Worm (Caenorhabditis elegans): ENCODE data around the gene kin-19.

kin-19 gene

ce11 chrIII:4090773-4091172, 4.3 kb upstream of the kin-19 start, which contains the start of gene C03C10.2:
Gene C03C10.2 (plus strand): TSS chrIII:4091073.
- TF ChIP-seq nhr-41 (GFP tag; IDR thresholded peaks at IDR 0.05) (no peak), spr-3 (GFP tag; optimal IDR thresholded peaks at IDR 0.05) (no peak), sdz-12 (GFP tag; optimal IDR thresholded peaks at IDR 0.05) (no peak), pqm-1 (tag; optimal IDR thresholded peaks at IDR 0.05) (no peak), daf-16 (GFP tag; optimal IDR thresholded peaks at IDR 0.05) (no peak), daf-16 (tag; optimal IDR thresholded peaks at IDR 0.05) (no peak), lin-15B (tag; optimal IDR thresholded peaks at IDR 0.05) (no peak), nhr-76 (tag; optimal IDR thresholded peaks at IDR 0.05) (no peak), ces-1 (GFP tag; optimal IDR thresholded peaks at IDR 0.05) (no peak), ZK337.2 (GFP tag; IDR thresholded peaks at IDR 0.05) (no peak), lin-39 (tag; optimal IDR thresholded peaks at IDR 0.05) (no peak), nhr-111 (GFP tag; optimal IDR thresholded peaks at IDR 0.05) (no peak), spr-1 (tag; optimal IDR thresholded peaks at IDR 0.05) (no peak), T26A8.4 (GFP tag; IDR thresholded peaks at IDR 0.05) (no peak), lir-3 (tag; optimal IDR thresholded peaks at IDR 0.05) (no peak), attf-4 (tag; optimal IDR thresholded peaks at IDR 0.05) (no peak), jun-1 (tag; optimal IDR thresholded peaks at IDR 0.05) (no peak), dve-1 (tag; optimal IDR thresholded peaks at IDR 0.05; ENCODE audit: insufficient read depth) (no peak)

DNA sequence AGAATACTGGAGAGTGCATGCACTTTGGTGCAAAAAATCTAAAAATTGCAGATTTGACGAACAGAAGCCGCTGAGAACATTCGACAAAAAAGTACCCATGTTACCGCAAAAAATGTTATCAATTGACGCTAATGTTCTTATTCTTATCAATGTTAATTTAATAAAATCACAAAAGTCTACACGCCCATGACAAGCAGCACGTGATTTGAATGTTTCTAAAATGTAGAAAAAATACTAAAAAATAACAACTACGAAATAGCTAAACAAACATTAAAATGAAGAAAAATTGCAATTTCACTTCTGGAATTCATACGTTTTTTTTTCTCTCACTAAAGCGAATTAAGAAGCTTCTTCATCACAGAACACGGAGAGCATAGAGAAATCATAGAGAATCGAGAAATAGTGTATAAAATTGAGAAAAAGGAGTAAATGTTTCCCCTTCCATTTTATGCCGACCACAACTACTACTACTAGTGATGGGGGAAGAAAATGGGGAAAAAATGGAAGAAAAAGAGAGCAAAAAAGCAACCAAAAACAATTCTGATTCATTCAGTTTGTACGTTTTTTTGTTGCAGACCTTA, 2.0 kb upstream of the kin-19 start:
- no peak for TF ChIP-seq F37D6.2 (tag; optimal IDR thresholded peaks at IDR 0.05)
- no peak for TF ChIP-seq nhr-25 (tag; optimal IDR thresholded peaks at IDR 0.05; ENCODE audit: borderline replicate concordance, insufficient read depth)
- no peak for TF ChIP-seq ceh-44 (GFP tag; IDR thresholded peaks at IDR 0.05)
- TF ChIP-seq gei-8 (GFP tag; optimal IDR thresholded peaks at IDR 0.05) = no peak
- TF ChIP-seq dmd-6 (GFP tag; IDR thresholded peaks at IDR 0.05) = peak; percentile 26; the same call in 1 of the 2 replicates
- peak; percentile 35 for TF ChIP-seq hlh-30 (tag; optimal IDR thresholded peaks at IDR 0.05; ENCODE audit: insufficient read depth)
- peak in 1 of 2 experiments; percentile 9 for TF ChIP-seq hif-1 (tag; optimal IDR thresholded peaks at IDR 0.05)
- no peak for TF ChIP-seq spr-1 (tag; optimal IDR thresholded peaks at IDR 0.05)
- TF ChIP-seq zip-2 (tag; optimal IDR thresholded peaks at IDR 0.05) = no peak
- TF ChIP-seq zfp-3 (GFP tag; conservative IDR thresholded peaks at IDR 0.05) = no peak
- TF ChIP-seq nhr-48 (tag; optimal IDR thresholded peaks at IDR 0.05) = no peak
- peak in 1 of 2 experiments; percentile 69 for TF ChIP-seq lsy-2 (tag; optimal IDR thresholded peaks at IDR 0.05)
- TF ChIP-seq dpl-1 (GFP tag; optimal IDR thresholded peaks at IDR 0.05) = no peak
- TF ChIP-seq snpc-1.2 (GFP tag; IDR thresholded peaks at IDR 0.05) = no peak
- TF ChIP-seq dve-1 (tag; optimal IDR thresholded peaks at IDR 0.05; ENCODE audit: insufficient read depth) = peak; percentile 54
- TF ChIP-seq php-3 (GFP tag; IDR thresholded peaks at IDR 0.05) = 0 out of 2 replicates have a peak, but pooled peaks have one; percentile 17
- TF ChIP-seq T26A8.4 (GFP tag; IDR thresholded peaks at IDR 0.05) = no peak
- TF ChIP-seq jun-1 (tag; optimal IDR thresholded peaks at IDR 0.05) = no peak
- peak; percentile 25 for TF ChIP-seq hlh-11 (tag; optimal IDR thresholded peaks at IDR 0.05)
- TF ChIP-seq rbr-2 (tag; optimal IDR thresholded peaks at IDR 0.05) = peak; percentile 11
- peak; percentile 17 for TF ChIP-seq mep-1 (tag; optimal IDR thresholded peaks at IDR 0.05)
- TF ChIP-seq Y48G9A.11 (GFP tag; IDR thresholded peaks at IDR 0.05) = no peak
- TF ChIP-seq nhr-28 (tag; optimal IDR thresholded peaks at IDR 0.05) = peak; percentile 39
- peak; percentile 36 for TF ChIP-seq pqm-1 (tag; optimal IDR thresholded peaks at IDR 0.05)
- TF ChIP-seq egl-27 (tag; optimal IDR thresholded peaks at IDR 0.05) = no peak
- no peak for TF ChIP-seq lin-15B (tag; optimal IDR thresholded peaks at IDR 0.05)
- no peak for TF ChIP-seq daf-16 (GFP tag; optimal IDR thresholded peaks at IDR 0.05)
- TF ChIP-seq daf-16 (tag; optimal IDR thresholded peaks at IDR 0.05) = peak; percentile 62
- no peak for TF ChIP-seq aha-1 (tag)
- TF ChIP-seq Y5F2A.4 (GFP tag; optimal IDR thresholded peaks at IDR 0.05) = no peak
- no peak for TF ChIP-seq unc-39 (tag; optimal IDR thresholded peaks at IDR 0.05)

Data from whole organism, L4 larva.